Worm (Caenorhabditis elegans): Measurements from ENCODE around the gene srh-288.

The srh-288 gene

ce11 chrV:17795655-17796054, at the start of gene srh-288:
TSS of gene srh-288 (minus strand) at chrV:17795755.
- no peak for TF ChIP-seq nhr-28 (tag; optimal IDR thresholded peaks at IDR 0.05)
- no peak for TF ChIP-seq nhr-237 (tag; optimal IDR thresholded peaks at IDR 0.05)
- TF ChIP-seq unc-39 (tag; optimal IDR thresholded peaks at IDR 0.05), result no peak
- TF ChIP-seq egl-5 (tag; optimal IDR thresholded peaks at IDR 0.05), result no peak
- no peak for TF ChIP-seq tbx-2 (tag; optimal IDR thresholded peaks at IDR 0.05)
- TF ChIP-seq hmg-11 (tag; optimal IDR thresholded peaks at IDR 0.05), result no peak
- TF ChIP-seq elt-3 (tag; optimal IDR thresholded peaks at IDR 0.05), result no peak
- no peak for TF ChIP-seq ZK546.5 (tag; optimal IDR thresholded peaks at IDR 0.05)
- no peak for TF ChIP-seq snpc-4 (tag; optimal IDR thresholded peaks at IDR 0.05)
- TF ChIP-seq nhr-12 (tag; optimal IDR thresholded peaks at IDR 0.05), result no peak
- no peak for TF ChIP-seq fos-1 (tag; optimal IDR thresholded peaks at IDR 0.05)
- TF ChIP-seq nfya-1 (tag; optimal IDR thresholded peaks at IDR 0.05; ENCODE audit: insufficient read depth), result no peak
- no peak for TF ChIP-seq ceh-28 (tag; optimal IDR thresholded peaks at IDR 0.05)
- no peak for TF ChIP-seq lin-15B (tag; optimal IDR thresholded peaks at IDR 0.05)
- TF ChIP-seq pqm-1 (tag; optimal IDR thresholded peaks at IDR 0.05), result no peak
- no peak for TF ChIP-seq ceh-9 (tag; optimal IDR thresholded peaks at IDR 0.05)
- no peak for TF ChIP-seq pha-4 (tag; optimal IDR thresholded peaks at IDR 0.05)
- TF ChIP-seq nhr-77 (tag; optimal IDR thresholded peaks at IDR 0.05), result no peak
- TF ChIP-seq lsy-12 (tag; optimal IDR thresholded peaks at IDR 0.05), result no peak

ce11 chrV:17844106-17844505, 48.6 kb upstream of the srh-288 start, which contains the start of gene srh-286:
TSS of gene srh-286 (minus strand) at chrV:17844206.
- TF ChIP-seq elt-3 (tag; optimal IDR thresholded peaks at IDR 0.05) (no peak), unc-39 (tag; optimal IDR thresholded peaks at IDR 0.05) (no peak), unc-62 (GFP tag; optimal IDR thresholded peaks at IDR 0.05) (no peak), skn-1 (tag; optimal IDR thresholded peaks at IDR 0.05) (no peak), daf-12 (tag; optimal IDR thresholded peaks at IDR 0.05) (no peak), ceh-82 (tag; optimal IDR thresholded peaks at IDR 0.05) (no peak), aly-2 (tag; optimal IDR thresholded peaks at IDR 0.05) (no peak), ama-1 (optimal IDR thresholded peaks at IDR 0.05) (no peak), nhr-77 (tag; optimal IDR thresholded peaks at IDR 0.05) (no peak), ceh-9 (tag; optimal IDR thresholded peaks at IDR 0.05) (no peak), nhr-11 (tag; optimal IDR thresholded peaks at IDR 0.05) (no peak), pha-4 (tag; optimal IDR thresholded peaks at IDR 0.05) (no peak), snpc-4 (tag; optimal IDR thresholded peaks at IDR 0.05) (no peak), nfya-1 (tag; optimal IDR thresholded peaks at IDR 0.05; ENCODE audit: insufficient read depth) (no peak), nhr-25 (tag; optimal IDR thresholded peaks at IDR 0.05) (no peak), nhr-76 (tag; optimal IDR thresholded peaks at IDR 0.05) (no peak), nhr-43 (tag; optimal IDR thresholded peaks at IDR 0.05; ENCODE audit: poor library complexity, severe bottlenecking) (no peak), elt-2 (tag; optimal IDR thresholded peaks at IDR 0.05) (no peak)

- TF ChIP-seq elt-1 (tag; optimal IDR thresholded peaks at IDR 0.05), result no peak
- no peak for TF ChIP-seq lin-15B (tag; optimal IDR thresholded peaks at IDR 0.05)
- no peak for TF ChIP-seq nhr-12 (tag; optimal IDR thresholded peaks at IDR 0.05)
- TF ChIP-seq R02D3.7 (tag; optimal IDR thresholded peaks at IDR 0.05), result no peak
- TF ChIP-seq unc-62 (GFP tag; optimal IDR thresholded peaks at IDR 0.05), result no peak
- TF ChIP-seq fos-1 (tag; optimal IDR thresholded peaks at IDR 0.05), result no peak
- TF ChIP-seq nfya-1 (tag; optimal IDR thresholded peaks at IDR 0.05; ENCODE audit: insufficient read depth), result no peak
- TF ChIP-seq ztf-11 (tag; optimal IDR thresholded peaks at IDR 0.05), result no peak
- TF ChIP-seq sea-2 (GFP tag; optimal IDR thresholded peaks at IDR 0.05), result no peak
- no peak for TF ChIP-seq aly-2 (tag; optimal IDR thresholded peaks at IDR 0.05)
- no peak for TF ChIP-seq lsy-12 (tag; optimal IDR thresholded peaks at IDR 0.05)
- no peak for TF ChIP-seq hmg-11 (tag; optimal IDR thresholded peaks at IDR 0.05)
- TF ChIP-seq ceh-9 (tag; optimal IDR thresholded peaks at IDR 0.05), result no peak
- no peak for TF ChIP-seq egl-27 (tag; optimal IDR thresholded peaks at IDR 0.05)
- no peak for TF ChIP-seq nhr-11 (tag; optimal IDR thresholded peaks at IDR 0.05)
- TF ChIP-seq nhr-76 (tag; optimal IDR thresholded peaks at IDR 0.05), result no peak
- no peak for TF ChIP-seq nhr-23 (tag; optimal IDR thresholded peaks at IDR 0.05)
- TF ChIP-seq pha-4 (tag; optimal IDR thresholded peaks at IDR 0.05), result no peak
- no peak for TF ChIP-seq ztf-4 (tag; optimal IDR thresholded peaks at IDR 0.05)
Measured at ce11 chrV:17831350-17831749, 35.8 kb upstream of the srh-288 start, which contains the start of gene srh-303. TSS of gene srh-303 (plus strand) at chrV:17831650.

- TF ChIP-seq tbx-2 (tag; optimal IDR thresholded peaks at IDR 0.05) (no peak), ceh-9 (tag; optimal IDR thresholded peaks at IDR 0.05) (no peak), aly-2 (tag; optimal IDR thresholded peaks at IDR 0.05) (no peak), nhr-23 (tag; optimal IDR thresholded peaks at IDR 0.05) (no peak), jun-1 (tag; optimal IDR thresholded peaks at IDR 0.05) (no peak), nhr-25 (tag; optimal IDR thresholded peaks at IDR 0.05) (no peak), zag-1 (tag; optimal IDR thresholded peaks at IDR 0.05) (no peak), skn-1 (tag; optimal IDR thresholded peaks at IDR 0.05) (no peak), mml-1 (tag; optimal IDR thresholded peaks at IDR 0.05) (no peak), elt-3 (tag; optimal IDR thresholded peaks at IDR 0.05) (no peak), nhr-67 (tag; optimal IDR thresholded peaks at IDR 0.05) (no peak)
Measured at ce11 chrV:17828310-17828709, 32.8 kb upstream of the srh-288 start, which contains the start of gene srh-304. TSS of gene srh-304 (plus strand) at chrV:17828610.
